Fruit fly (Drosophila melanogaster) whole organism, embryonic: ENCODE data around the gene BRWD3.

Experiments
- Antp ChIP-seq: fragments of 200-800 bp; sonication (Bioruptor generic); optimal IDR thresholded peaks from 3 replicates; lab custom pipeline; 2016; ENCODE audit warnings: missing biosample characterization, missing genetic modification characterization
- CG10274 ChIP-seq: fragments of 200-800 bp; sonication (Bioruptor generic); optimal IDR thresholded peaks from 3 replicates; lab custom pipeline; 2017; ENCODE audit warnings: missing biosample characterization, mild to moderate bottlenecking, missing genetic modification characterization
- CG10565 ChIP-seq: fragments of 200-800 bp; sonication (Bioruptor generic); optimal IDR thresholded peaks from 3 replicates; lab custom pipeline; 2016; ENCODE audit warnings: missing biosample characterization, mild to moderate bottlenecking, missing genetic modification characterization
- CG11504 ChIP-seq: fragments of 200-800 bp; sonication (Bioruptor generic); optimal IDR thresholded peaks from 3 replicates; lab custom pipeline; 2019; ENCODE audit warnings: missing biosample characterization, mild to moderate bottlenecking, missing genetic modification characterization, moderate library complexity
- CG14710 ChIP-seq: fragments of 200-800 bp; sonication (Bioruptor generic); optimal IDR thresholded peaks from 3 replicates; lab custom pipeline; 2019; ENCODE audit warnings: missing biosample characterization, mild to moderate bottlenecking, missing genetic modification characterization, moderate library complexity
- CG15269 ChIP-seq: fragments of 200-800 bp; sonication (Bioruptor generic); optimal IDR thresholded peaks from 2 replicates; lab custom pipeline; 2018; ENCODE audit warnings: missing biosample characterization, mild to moderate bottlenecking, missing genetic modification characterization, moderate library complexity
- CG18262 ChIP-seq: fragments of 200-800 bp; optimal IDR thresholded peaks from 3 replicates; lab custom pipeline; 2019; ENCODE audit warnings: missing biosample characterization, mild to moderate bottlenecking, missing genetic modification characterization, moderate library complexity
- CG18599 ChIP-seq: fragments of 200-800 bp; sonication (Bioruptor generic); optimal IDR thresholded peaks from 3 replicates; lab custom pipeline; 2017; ENCODE audit warnings: missing biosample characterization, missing genetic modification characterization, mild to moderate bottlenecking, moderate library complexity, missing genetic modification reagents
- CG2199 ChIP-seq: fragments of 200-800 bp; sonication (Bioruptor generic); IDR thresholded peaks from 3 replicates; pipeline ENCODE4 v1.3.6; 2022; ENCODE audit warnings: missing biosample characterization, missing genetic modification characterization
- CG2875 ChIP-seq: fragments of 200-800 bp; sonication (Bioruptor generic); optimal IDR thresholded peaks from 2 replicates; lab custom pipeline; 2017; ENCODE audit warnings: missing biosample characterization, mild to moderate bottlenecking, missing genetic modification characterization, missing genetic modification reagents
- CG30020 ChIP-seq: fragments of 200-800 bp; optimal IDR thresholded peaks from 2 replicates; lab custom pipeline; 2019; ENCODE audit warnings: missing biosample characterization, mild to moderate bottlenecking, missing genetic modification characterization, moderate library complexity
- CG30403 ChIP-seq: fragments of 200-800 bp; sonication (Bioruptor generic); optimal IDR thresholded peaks from 3 replicates; lab custom pipeline; 2016; ENCODE audit warnings: missing biosample characterization, missing genetic modification characterization
- CG33213 ChIP-seq: fragments of 200-800 bp; sonication (Bioruptor generic); optimal IDR thresholded peaks from 3 replicates; lab custom pipeline; 2016; ENCODE audit warnings: missing biosample characterization, missing genetic modification characterization
- CG3407 ChIP-seq: fragments of 200-800 bp; sonication (Bioruptor generic); optimal IDR thresholded peaks from 2 replicates; lab custom pipeline; 2018; ENCODE audit warnings: missing biosample characterization, mild to moderate bottlenecking, missing genetic modification characterization
- CG4360 ChIP-seq: fragments of 200-800 bp; sonication (Bioruptor generic); IDR thresholded peaks from 2 replicates; pipeline ENCODE4 v1.3.6; 2022; ENCODE audit warnings: missing biosample characterization, missing genetic modification characterization
- CG43689 ChIP-seq: fragments of 200-800 bp; sonication (Bioruptor generic); IDR thresholded peaks from 2 replicates; pipeline ENCODE4 v1.3.6; 2022; ENCODE audit warnings: missing biosample characterization, missing genetic modification characterization
- CG4617 ChIP-seq: fragments of 200-800 bp; sonication (Bioruptor generic); optimal IDR thresholded peaks from 3 replicates; lab custom pipeline; 2016; ENCODE audit warnings: missing biosample characterization, missing genetic modification characterization, borderline replicate concordance
- CG7963 ChIP-seq: fragments of 200-800 bp; sonication (Bioruptor generic); IDR thresholded peaks from 3 replicates; pipeline ENCODE4 v1.3.6; 2022; ENCODE audit warnings: missing biosample characterization, missing genetic modification characterization; ENCODE audit not compliant: partially characterized antibody
- CG7987 ChIP-seq: fragments of 200-800 bp; sonication (Bioruptor generic); optimal IDR thresholded peaks from 2 replicates; lab custom pipeline; 2018; ENCODE audit warnings: missing biosample characterization, mild to moderate bottlenecking, missing genetic modification characterization, moderate library complexity
- CG8944 ChIP-seq: fragments of 200-800 bp; sonication (Bioruptor generic); optimal IDR thresholded peaks from 3 replicates; lab custom pipeline; 2016; ENCODE audit warnings: missing biosample characterization, missing genetic modification characterization
- Chrac-16 ChIP-seq: fragments of 200-800 bp; sonication (Bioruptor generic); optimal IDR thresholded peaks from 3 replicates; lab custom pipeline; 2016; ENCODE audit warnings: missing biosample characterization, missing genetic modification characterization
- Doc3 ChIP-seq: fragments of 200-800 bp; sonication (Bioruptor generic); IDR thresholded peaks from 3 replicates; pipeline ENCODE4 v1.3.6; 2022; ENCODE audit warnings: missing biosample characterization, missing genetic modification characterization; ENCODE audit not compliant: partially characterized antibody
- Ets97D ChIP-seq: fragments of 200-800 bp; sonication (Bioruptor generic); optimal IDR thresholded peaks from 3 replicates; lab custom pipeline; 2016; ENCODE audit warnings: missing biosample characterization, missing genetic modification characterization
- Gug ChIP-seq: fragments of 200-800 bp; sonication (Bioruptor generic); IDR thresholded peaks from 4 replicates; pipeline ENCODE4 v1.3.6; 2022; ENCODE audit warnings: missing biosample characterization, missing genetic modification characterization
- Mes4 ChIP-seq: fragments of 200-800 bp; sonication (Bioruptor generic); optimal IDR thresholded peaks from 2 replicates; lab custom pipeline; 2016; ENCODE audit warnings: missing biosample characterization, missing genetic modification characterization
- Mrtf ChIP-seq: fragments of 200-800 bp; sonication (Bioruptor generic); IDR thresholded peaks from 3 replicates; pipeline ENCODE4 v1.3.6; 2022; ENCODE audit warnings: missing biosample characterization, missing genetic modification characterization
- NfI ChIP-seq: fragments of 200-800 bp; sonication (Bioruptor generic); optimal IDR thresholded peaks from 3 replicates; lab custom pipeline; 2018; ENCODE audit warnings: missing biosample characterization, mild to moderate bottlenecking, missing genetic modification characterization, moderate library complexity
- Ssrp ChIP-seq: fragments of 200-800 bp; sonication (Bioruptor generic); optimal IDR thresholded peaks from 2 replicates; lab custom pipeline; 2018; ENCODE audit warnings: missing biosample characterization, mild to moderate bottlenecking, missing genetic modification characterization, moderate library complexity
- TFAM ChIP-seq: fragments of 200-800 bp; sonication (Bioruptor generic); optimal IDR thresholded peaks from 2 replicates; lab custom pipeline; 2017; ENCODE audit warnings: missing biosample characterization, missing genetic modification characterization, inconsistent platforms
- Taf1 ChIP-seq: fragments of 200-800 bp; sonication (Bioruptor generic); IDR thresholded peaks from 2 replicates; pipeline ENCODE4 v1.3.6; 2022; ENCODE audit warnings: missing biosample characterization, missing genetic modification characterization
- ac ChIP-seq: fragments of 200-800 bp; sonication (Bioruptor generic); optimal IDR thresholded peaks from 3 replicates; lab custom pipeline; 2017; ENCODE audit warnings: missing biosample characterization, mild to moderate bottlenecking, missing genetic modification characterization
- cad ChIP-seq: fragments of >200 bp; optimal IDR thresholded peaks from 2 replicates; lab custom pipeline; 2017; ENCODE audit warnings: missing biosample characterization, missing genetic modification characterization
- cas ChIP-seq: fragments of 200-800 bp; sonication (Bioruptor generic); IDR thresholded peaks from 2 replicates; pipeline ENCODE4 v1.3.6; 2022; ENCODE audit warnings: missing biosample characterization, missing genetic modification characterization
- crc ChIP-seq: fragments of 200-800 bp; sonication (Bioruptor generic); optimal IDR thresholded peaks from 2 replicates; lab custom pipeline; 2016; ENCODE audit warnings: missing biosample characterization, missing genetic modification characterization
- dmrt99B ChIP-seq: fragments of 200-800 bp; sonication (Bioruptor generic); optimal IDR thresholded peaks from 2 replicates; lab custom pipeline; 2018; ENCODE audit warnings: missing biosample characterization, mild to moderate bottlenecking, missing genetic modification characterization, moderate library complexity
- ewg ChIP-seq: fragments of 200-800 bp; sonication (Bioruptor generic); optimal IDR thresholded peaks from 3 replicates; lab custom pipeline; 2017; ENCODE audit warnings: mild to moderate bottlenecking, missing biosample characterization, missing genetic modification reagents, missing genetic modification characterization
- fru ChIP-seq: fragments of >200 bp; optimal IDR thresholded peaks from 2 replicates; lab custom pipeline; 2017
- gcm ChIP-seq: fragments of 200-800 bp; sonication (Bioruptor generic); optimal IDR thresholded peaks from 2 replicates; lab custom pipeline; 2019; ENCODE audit warnings: missing biosample characterization, mild to moderate bottlenecking, missing genetic modification characterization, moderate library complexity
- gem ChIP-seq: fragments of 200-800 bp; sonication (Bioruptor generic); optimal IDR thresholded peaks from 2 replicates; lab custom pipeline; 2019; ENCODE audit warnings: missing biosample characterization, mild to moderate bottlenecking, missing genetic modification characterization, moderate library complexity
- ind ChIP-seq: fragments of 200-800 bp; sonication (Bioruptor generic); optimal IDR thresholded peaks from 3 replicates; lab custom pipeline; 2016; ENCODE audit warnings: missing biosample characterization, missing genetic modification characterization
- insv ChIP-seq, 2 experiments: fragments of 200-800 bp; sonication (Bioruptor generic); optimal IDR thresholded peaks; 3 replicates each; lab custom pipeline; 2016 to 2018; ENCODE audit warnings: missing biosample characterization in 2 of 2, missing genetic modification characterization in 2 of 2
- jumu ChIP-seq: fragments of 200-800 bp; sonication (Bioruptor generic); optimal IDR thresholded peaks from 3 replicates; lab custom pipeline; 2016; ENCODE audit warnings: missing biosample characterization, missing genetic modification characterization
- ken ChIP-seq: fragments of 200-800 bp; sonication (Bioruptor generic); IDR thresholded peaks from 3 replicates; pipeline ENCODE4 v1.3.6; 2022; ENCODE audit warnings: missing biosample characterization, missing genetic modification characterization
- lab ChIP-seq: fragments of 200-800 bp; sonication (Bioruptor generic); optimal IDR thresholded peaks from 3 replicates; lab custom pipeline; 2017; ENCODE audit warnings: missing biosample characterization, missing genetic modification characterization, mild to moderate bottlenecking, moderate library complexity, missing genetic modification reagents
- luna ChIP-seq: fragments of 200-800 bp; sonication (Bioruptor generic); optimal IDR thresholded peaks from 2 replicates; lab custom pipeline; 2016; ENCODE audit warnings: missing biosample characterization, missing genetic modification characterization
- maf-S ChIP-seq: fragments of 200-800 bp; sonication (Bioruptor generic); optimal IDR thresholded peaks from 2 replicates; lab custom pipeline; 2016; ENCODE audit warnings: missing biosample characterization, missing genetic modification characterization
- nerfin-2 ChIP-seq: fragments of 200-800 bp; sonication (Bioruptor generic); IDR thresholded peaks from 2 replicates; pipeline ENCODE4 v1.3.6; 2022; ENCODE audit warnings: missing biosample characterization, missing genetic modification characterization; ENCODE audit not compliant: partially characterized antibody
- slbo ChIP-seq: fragments of 200-800 bp; sonication (Bioruptor generic); IDR thresholded peaks from 2 replicates; pipeline ENCODE4 v1.3.6; 2022; ENCODE audit warnings: missing biosample characterization, missing genetic modification characterization
- sr ChIP-seq: fragments of 200-800 bp; sonication (Bioruptor generic); IDR thresholded peaks from 3 replicates; pipeline ENCODE4 v1.3.6; 2022; ENCODE audit warnings: missing biosample characterization, missing genetic modification characterization
- stc ChIP-seq: fragments of 200-800 bp; sonication (Bioruptor generic); IDR thresholded peaks from 2 replicates; pipeline ENCODE4 v1.3.6; 2022; ENCODE audit warnings: missing biosample characterization, missing genetic modification characterization
- ttk ChIP-seq: fragments of 200-800 bp; sonication (Bioruptor generic); IDR thresholded peaks from 2 replicates; pipeline ENCODE4 v2.1.2; 2022; ENCODE audit warnings: missing biosample characterization, missing genetic modification characterization

BRWD3 gene

dm6 chr3R:24271071-24271470, 47.7 kb upstream of the BRWD3 start, which contains the start of gene jar (continued):
- TF ChIP-seq CG33213 (GFP tag; lab: Kevin White, UChicago) (peak; percentile 62), TFAM (GFP tag; lab: Kevin White, UChicago) (no peak), Mes4 (no peak), ttk (no peak), NfI (no peak), Chrac-16 (no peak), CG2199 (GFP tag; lab: Robert Waterston, UW) (0 out of 3 replicates have a peak, but pooled peaks have one; percentile 67), CG18599 (GFP tag; lab: Kevin White, UChicago) (peak; percentile 1), ac (no peak), Doc3 (GFP tag; lab: Robert Waterston, UW) (peak; percentile 80), maf-S (GFP tag; lab: Kevin White, UChicago) (no peak), gem (tag; lab: Kevin White, UChicago) (no peak), ind (GFP tag; lab: Kevin White, UChicago) (no peak), Ets97D (GFP tag; lab: Kevin White, UChicago) (peak; percentile 75), CG30020 (peak; percentile 11), Ssrp (no peak), CG3407 (GFP tag; lab: Kevin White, UChicago) (no peak), Mrtf (GFP tag; lab: Robert Waterston, UW) (no peak), CG14710 (tag; lab: Kevin White, UChicago) (peak; percentile 71), CG15269 (peak; percentile 50), lab (GFP tag; lab: Kevin White, UChicago) (peak; percentile 60), Antp (GFP tag; lab: Kevin White, UChicago) (no peak), CG10274 (GFP tag; lab: Kevin White, UChicago) (no peak), insv (GFP tag; optimal IDR thresholded peaks at IDR 0.05; lab: Kevin White, UChicago) (peak in 1 of 2 experiments; percentile 73), CG43689 (no peak), CG2875 (GFP tag; lab: Kevin White, UChicago) (no peak), gcm (GFP tag; lab: Kevin White, UChicago) (peak; percentile 63), Taf1 (GFP tag; lab: Robert Waterston, UW) (no peak), CG10565 (GFP tag; lab: Kevin White, UChicago) (no peak), CG18262 (peak; percentile 30), dmrt99B (tag; lab: Kevin White, UChicago) (peak; percentile 14), stc (GFP tag; lab: Robert Waterston, UW) (peak; percentile 57), slbo (GFP tag; lab: Robert Waterston, UW) (no peak), CG4360 (GFP tag; lab: Robert Waterston, UW) (peak; percentile 99), CG7963 (GFP tag; lab: Robert Waterston, UW) (peak; percentile 46; the same call in 1 of the 3 replicates), CG4617 (GFP tag; lab: Kevin White, UChicago) (no peak), CG7987 (GFP tag; lab: Kevin White, UChicago) (peak; percentile 71), cas (GFP tag; lab: Robert Waterston, UW) (no peak), CG30403 (GFP tag; lab: Kevin White, UChicago) (no peak), ewg (peak; percentile 47), CG11504 (peak; percentile 17), ken (GFP tag; lab: Robert Waterston, UW) (no peak), sr (GFP tag; lab: Robert Waterston, UW) (0 out of 3 replicates have a peak, but pooled peaks have one; percentile 41), luna (GFP tag; lab: Kevin White, UChicago) (no peak), Gug (GFP tag; lab: Robert Waterston, UW) (no peak), fru (no peak), crc (GFP tag; lab: Kevin White, UChicago) (no peak), CG8944 (GFP tag; lab: Kevin White, UChicago) (no peak), nerfin-2 (GFP tag; lab: Robert Waterston, UW) (peak; percentile 54; the same call in 1 of the 2 replicates), cad (GFP tag; lab: Kevin White, UChicago) (peak; percentile 23), jumu (GFP tag; lab: Kevin White, UChicago) (no peak)
